Worm (Caenorhabditis elegans) whole organism, young adult: ENCODE results near the gene K04F1.9.

Source experiments
- F39B2.1 ChIP-seq: fragments of 200-800 bp; sonication (Bioruptor generic); IDR thresholded peaks from 2 replicates; pipeline ENCODE4 v1.3.6; 2022; ENCODE audit warnings: missing genetic modification reagents, missing genetic modification characterization, missing compliant biosample characterization
- Y53G8AR.9 ChIP-seq: fragments of 200-800 bp; sonication (Bioruptor generic); conservative IDR thresholded peaks from 2 replicates; pipeline ENCODE4 v1.3.6; 2022; ENCODE audit warnings: missing genetic modification reagents, missing genetic modification characterization, missing compliant biosample characterization
- attf-6 ChIP-seq: fragments of 200-800 bp; sonication (Bioruptor generic); IDR thresholded peaks from 2 replicates; pipeline ENCODE4 v1.3.6; 2022; ENCODE audit warnings: missing genetic modification reagents, missing genetic modification characterization, missing compliant biosample characterization
- ceh-40 ChIP-seq: fragments of 200-800 bp; sonication (Bioruptor generic); IDR thresholded peaks from 2 replicates; pipeline ENCODE4 v1.3.6; 2022; ENCODE audit warnings: missing genetic modification characterization, missing compliant biosample characterization
- dpl-1 ChIP-seq: fragments of 150-350 bp; optimal IDR thresholded peaks from 2 replicates; lab custom pipeline; 2014; ENCODE audit warnings: missing biosample characterization, missing genetic modification reagents, missing genetic modification characterization
- gei-17 ChIP-seq: fragments of 200-800 bp; sonication (Bioruptor generic); optimal IDR thresholded peaks from 2 replicates; lab custom pipeline; 2018; ENCODE audit warnings: mild to moderate bottlenecking, missing genetic modification characterization, missing compliant biosample characterization
- hmg-20 ChIP-seq: fragments of 200-800 bp; sonication (Bioruptor generic); IDR thresholded peaks from 2 replicates; pipeline ENCODE4 v1.3.6; 2022; ENCODE audit warnings: missing genetic modification reagents, missing genetic modification characterization, missing compliant biosample characterization
- lsl-1 ChIP-seq: fragments of 200-800 bp; sonication (Bioruptor generic); optimal IDR thresholded peaks from 2 replicates; lab custom pipeline; 2018; ENCODE audit warnings: mild to moderate bottlenecking, missing genetic modification characterization, moderate library complexity, missing compliant biosample characterization
- nfya-1 ChIP-seq: sonication (generic microtip); optimal IDR thresholded peaks from 2 replicates; lab custom pipeline; 2017; ENCODE audit warnings: antibody characterized with exemption, missing compliant biosample characterization, missing genetic modification characterization, borderline replicate concordance; ENCODE audit not compliant: insufficient read depth
- snpc-4 ChIP-seq, 5 experiments: fragments of 150-350 bp in 1 of 5; sonication (generic microtip) in 4 of 5; optimal IDR thresholded peaks; 2 replicates each; lab custom pipeline; 2014 to 2018; ENCODE audit warnings: missing genetic modification characterization in 5 of 5, missing biosample characterization in 3 of 5, antibody characterized with exemption in 2 of 5, mild to moderate bottlenecking in 2 of 5, missing compliant biosample characterization in 2 of 5, missing genotype in 2 of 5, moderate library complexity in 2 of 5, missing genetic modification reagents in 1 of 5
- unc-62 ChIP-seq: fragments of 150-350 bp; optimal IDR thresholded peaks from 2 replicates; lab custom pipeline; 2014; ENCODE audit warnings: missing biosample characterization, missing genetic modification reagents, missing genetic modification characterization
- ztf-28 ChIP-seq: fragments of 200-800 bp; sonication (Bioruptor generic); IDR thresholded peaks from 2 replicates; pipeline ENCODE4 v1.3.6; 2022; ENCODE audit warnings: missing genetic modification reagents, missing genetic modification characterization, missing compliant biosample characterization

DNA sequence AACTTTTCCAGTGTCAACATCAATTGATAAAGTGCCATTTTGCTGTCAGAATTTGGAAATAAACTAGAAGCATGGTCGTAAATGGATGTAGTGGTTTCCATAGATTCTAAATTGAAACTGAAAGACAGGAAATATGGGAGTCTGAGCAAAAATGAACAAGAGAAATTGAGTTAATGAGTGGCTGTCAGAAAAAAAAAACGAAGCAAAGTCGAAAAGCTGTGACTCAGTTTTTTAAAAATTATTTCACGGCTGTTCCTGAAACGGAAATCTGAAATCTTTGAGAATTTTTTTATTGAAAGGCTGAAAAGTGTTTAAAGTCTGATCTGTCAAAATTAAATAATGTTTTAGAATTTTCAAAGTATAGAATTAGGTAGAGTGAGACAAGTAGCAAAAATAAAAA lies 13.2 kb downstream of the K04F1.9 start, which contains the start of gene srw-98:
- no peak for TF ChIP-seq F39B2.1 (GFP tag; lab: Robert Waterston, UW)
- TF ChIP-seq nfya-1 (tag; lab: Kevin White, UChicago), result no peak
- TF ChIP-seq gei-17, result no peak
- no peak for TF ChIP-seq snpc-4 (GFP tag; optimal IDR thresholded peaks at IDR 0.05; lab: Kevin White, UChicago)
- no peak for TF ChIP-seq snpc-4 (tag; optimal IDR thresholded peaks at IDR 0.05; lab: Kevin White, UChicago)
- no peak for TF ChIP-seq hmg-20 (GFP tag; lab: Robert Waterston, UW)
- no peak for TF ChIP-seq attf-6 (GFP tag; lab: Robert Waterston, UW)
- TF ChIP-seq lsl-1 (GFP tag; lab: Kevin White, UChicago), result no peak
- TF ChIP-seq unc-62 (GFP tag; lab: Kevin White, UChicago), result no peak
- TF ChIP-seq dpl-1 (GFP tag; lab: Kevin White, UChicago), result no peak
- TF ChIP-seq ceh-40 (GFP tag; lab: Robert Waterston, UW), result no peak
- no peak for TF ChIP-seq Y53G8AR.9 (GFP tag; lab: Robert Waterston, UW)
- no peak for TF ChIP-seq ztf-28 (GFP tag; lab: Robert Waterston, UW)
